Worm (Caenorhabditis elegans) whole organism, dauer: ENCODE results near the gene Y73F8A.22.

Experiments used
- unc-62 ChIP-seq: sonication (generic microtip); optimal IDR thresholded peaks from 2 replicates; lab custom pipeline; 2017; ENCODE audit warnings: missing biosample characterization, missing genetic modification reagents, missing genetic modification characterization

Gene Y73F8A.22

DNA sequence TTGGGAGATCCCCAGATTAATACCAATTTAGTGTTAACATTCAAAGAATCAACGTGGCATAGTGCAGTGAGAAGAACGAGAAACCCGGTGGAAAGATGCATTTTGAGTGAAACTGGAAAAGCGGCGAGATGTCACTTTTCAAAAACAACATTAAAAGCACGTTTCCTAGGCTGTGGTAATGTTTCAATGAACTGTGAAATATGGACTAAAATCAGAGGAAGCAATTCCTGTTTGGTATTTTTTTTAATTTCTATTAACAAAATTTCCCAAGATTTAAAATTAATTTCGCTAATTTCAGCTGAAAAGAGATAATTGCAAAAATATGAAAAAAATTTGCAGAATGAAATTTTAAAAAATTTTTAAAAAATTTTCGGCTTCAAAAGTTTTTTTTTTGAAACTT, at the start of gene Y73F8A.22:
Y73F8A.22 (minus strand) TSS at position 101 of the 400 bp plus-strand sequence.
- TF ChIP-seq unc-62 (GFP tag; lab: Kevin White, UChicago) = no peak

DNA sequence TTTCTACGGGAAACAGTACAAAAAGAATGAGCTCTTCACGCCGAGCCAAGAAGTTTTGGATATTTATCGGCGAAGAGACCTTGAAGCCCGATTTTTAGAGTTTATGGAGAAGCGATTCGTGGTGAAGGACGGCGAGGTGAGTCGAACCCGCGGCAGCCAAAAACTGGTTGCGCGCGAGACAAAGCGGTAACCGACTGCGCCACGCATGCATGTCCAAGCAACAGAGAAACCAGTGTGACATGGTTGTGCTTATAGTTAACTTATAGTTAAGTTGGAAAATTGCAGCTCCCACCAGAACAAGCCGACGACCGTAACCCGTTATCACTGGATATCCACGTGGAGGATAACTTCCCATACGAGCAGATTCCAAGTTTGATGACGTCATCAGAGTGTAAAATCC, 35.2 kb upstream of the Y73F8A.22 start:
- TF ChIP-seq unc-62 (GFP tag; lab: Kevin White, UChicago) = no peak

DNA sequence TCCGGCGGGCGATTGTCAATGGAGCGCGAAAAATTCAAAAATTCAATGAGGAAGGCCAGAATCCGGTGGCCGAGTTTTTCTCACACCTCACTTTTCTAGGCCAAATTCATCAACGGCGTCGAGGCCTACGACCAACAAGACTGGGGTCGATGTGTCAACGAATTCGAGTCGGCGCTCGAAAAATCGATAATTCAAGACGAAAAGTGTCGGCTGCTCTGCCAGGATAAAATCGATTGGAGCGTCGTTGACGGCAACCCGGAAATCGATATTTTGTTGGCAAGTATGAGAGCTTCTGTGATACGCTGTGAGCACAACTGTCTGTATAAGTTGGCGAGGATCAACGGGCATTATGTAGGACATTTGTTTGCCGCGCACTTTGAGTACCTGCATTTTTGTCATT, 34.6 kb upstream of the Y73F8A.22 start:
- TF ChIP-seq unc-62 (GFP tag; lab: Kevin White, UChicago) = no peak

DNA sequence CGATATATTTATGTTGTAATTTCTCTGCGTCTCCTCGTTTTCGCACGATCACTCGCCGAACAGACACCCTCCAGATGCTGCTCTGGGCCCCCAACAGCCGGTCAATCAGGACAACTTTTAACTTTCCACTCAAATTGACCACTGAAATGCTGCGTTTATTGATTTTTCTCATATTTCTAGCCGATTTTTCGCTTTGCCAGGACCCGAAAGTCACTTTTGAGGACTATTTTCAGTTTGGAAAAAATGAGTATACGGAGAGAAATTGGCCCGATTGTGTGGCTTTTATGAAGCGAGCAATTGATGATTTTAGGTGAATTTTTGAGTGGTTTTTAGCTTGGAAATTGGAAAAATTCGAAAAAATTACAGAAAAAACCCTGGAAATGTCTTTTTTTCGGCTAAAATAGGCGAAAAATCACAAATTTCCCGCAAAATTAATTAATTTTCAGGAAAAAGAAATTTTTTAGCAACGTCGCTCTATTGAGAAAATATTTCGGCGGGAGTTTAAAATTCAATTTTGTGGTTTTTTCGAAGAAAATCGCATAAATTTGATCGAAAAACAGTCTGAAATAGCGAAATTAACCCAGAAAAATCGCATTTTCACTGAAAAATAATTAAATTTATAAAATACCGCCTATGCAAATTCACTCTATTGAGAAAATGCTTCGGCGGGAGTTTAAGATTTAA, 32.5 kb upstream of the Y73F8A.22 start, which contains the start of gene Y73F8A.26:
Y73F8A.26 (plus strand) TSS at position 73 of the 684 bp plus-strand sequence.
- no peak for TF ChIP-seq unc-62 (GFP tag; lab: Kevin White, UChicago)

DNA sequence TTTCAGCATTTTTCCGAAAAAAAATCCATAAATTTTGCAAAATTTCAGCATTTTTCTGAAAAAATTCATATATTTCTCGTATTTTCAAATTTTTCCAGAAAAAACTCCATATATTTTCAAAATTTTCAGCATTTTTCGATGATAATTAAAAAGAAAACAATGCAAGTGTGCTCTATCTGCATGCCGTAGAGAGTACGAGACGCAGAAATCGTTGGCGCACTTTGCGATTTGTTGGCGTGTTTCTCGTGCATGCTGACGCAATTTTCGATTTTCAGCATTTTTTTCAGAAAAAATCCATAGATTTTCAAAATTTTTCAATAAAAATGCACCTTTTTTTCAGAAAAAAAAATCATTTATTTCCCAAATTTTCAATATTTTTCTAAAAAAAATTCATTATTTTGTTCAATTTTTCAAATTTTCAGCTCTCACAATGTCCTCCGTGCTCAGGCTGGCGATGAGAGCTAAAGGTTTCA, 31.2 kb upstream of the Y73F8A.22 start, which contains the start of gene Y73F8A.27:
Y73F8A.27 (plus strand) TSS at position 423 of the 473 bp plus-strand sequence.
- TF ChIP-seq unc-62 (GFP tag; lab: Kevin White, UChicago) = no peak

DNA sequence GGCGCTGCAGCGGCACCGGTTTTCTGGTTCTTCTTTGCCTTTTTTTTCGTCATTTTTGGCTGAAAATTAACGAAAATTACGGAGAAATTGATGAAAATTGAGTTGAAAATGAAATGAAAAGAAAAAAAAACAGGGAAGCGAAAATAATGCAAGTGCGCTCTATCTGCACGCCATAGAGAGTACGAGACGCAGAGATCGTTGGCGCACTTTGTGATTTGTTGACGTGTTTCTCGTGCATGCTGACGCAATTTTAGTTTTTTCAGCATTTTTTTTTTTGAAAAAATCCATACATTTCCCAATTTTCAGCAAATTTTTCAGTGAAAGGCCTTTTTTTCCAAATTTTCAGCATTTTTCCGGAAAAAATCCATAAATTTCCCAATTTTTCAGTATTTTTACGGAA, 30.2 kb upstream of the Y73F8A.22 start, which contains the start of gene ntl-11:
ntl-11 (minus strand) TSS at position 66 of the 400 bp plus-strand sequence.
- no peak for TF ChIP-seq unc-62 (GFP tag; lab: Kevin White, UChicago)

DNA sequence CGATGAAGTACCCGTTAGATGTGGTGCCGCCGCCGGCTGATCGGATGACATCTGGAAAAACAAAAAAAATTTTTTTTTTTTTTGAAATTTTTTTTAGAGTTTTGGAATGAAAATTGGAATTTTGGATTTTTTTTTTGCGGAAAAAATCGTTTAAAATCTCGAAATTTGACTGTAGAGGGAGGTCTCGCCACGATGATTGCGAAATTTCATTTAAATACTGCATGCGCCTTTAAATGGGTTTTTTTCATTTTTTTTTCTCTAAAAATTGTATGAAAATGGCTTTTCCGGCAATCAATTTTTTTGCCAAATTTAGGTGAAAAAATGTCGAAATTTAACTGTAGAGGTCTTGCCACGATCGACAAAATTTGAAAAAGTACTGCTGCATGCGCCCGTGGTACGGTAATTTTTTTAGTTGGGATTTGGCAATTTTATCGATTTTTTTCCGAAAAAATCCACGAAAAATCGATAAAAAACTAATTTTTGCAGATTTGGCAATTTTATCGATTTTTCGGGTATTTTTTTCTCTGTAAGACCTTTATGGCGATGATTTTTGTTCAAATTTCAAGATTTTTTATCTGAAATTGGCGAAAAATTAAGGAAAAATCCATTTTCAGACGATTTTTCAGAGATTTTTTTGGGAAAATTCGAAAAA, 12.1 kb upstream of the Y73F8A.22 start, which contains the start of gene gtf-2H4:
gtf-2H4 (minus strand) TSS at position 51 of the 652 bp plus-strand sequence.
- no peak for TF ChIP-seq unc-62 (GFP tag; lab: Kevin White, UChicago)

DNA sequence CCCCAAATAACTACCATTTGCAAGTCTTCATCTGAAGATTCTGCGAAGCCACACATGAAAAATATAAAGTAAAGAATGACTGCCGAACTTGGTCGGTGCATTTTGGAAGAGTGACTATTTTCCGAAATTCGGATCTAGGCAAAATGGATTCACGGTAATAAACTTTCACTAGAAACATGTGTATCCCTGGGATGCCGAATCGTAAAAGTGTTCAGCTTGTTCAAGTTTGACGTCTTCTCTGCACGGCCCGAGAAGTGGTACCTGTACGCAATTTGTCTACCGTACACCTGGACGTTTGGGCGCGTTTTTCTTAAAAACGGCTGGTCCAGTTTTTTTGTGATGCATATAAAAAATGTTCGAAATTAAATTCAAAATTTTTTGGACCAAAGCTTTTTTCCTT, 3.3 kb upstream of the Y73F8A.22 start, which contains the start of gene Y73F8A.23:
Y73F8A.23 (minus strand) TSS at position 101 of the 400 bp plus-strand sequence.
- TF ChIP-seq unc-62 (GFP tag; lab: Kevin White, UChicago) = no peak

DNA sequence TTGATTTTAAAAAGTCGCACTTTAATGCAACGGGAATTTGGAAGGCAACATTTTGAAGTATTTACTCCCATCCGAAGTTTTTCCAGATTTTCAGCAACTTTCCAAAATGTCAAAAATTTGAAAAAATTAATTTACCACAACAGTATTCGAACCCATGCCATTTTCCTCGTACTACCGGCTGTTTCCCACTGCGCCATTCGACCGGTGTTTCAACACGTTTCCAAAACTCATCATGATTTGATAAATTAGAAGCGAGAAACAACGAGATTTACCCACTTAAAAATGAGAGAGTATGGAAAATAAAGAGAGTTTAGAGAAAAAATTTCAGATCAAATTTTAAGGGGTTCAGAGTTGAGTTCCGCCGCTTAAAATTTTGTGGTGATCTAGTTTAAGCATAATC, 7.4 kb downstream of the Y73F8A.22 start:
- no peak for TF ChIP-seq unc-62 (GFP tag; lab: Kevin White, UChicago)

DNA sequence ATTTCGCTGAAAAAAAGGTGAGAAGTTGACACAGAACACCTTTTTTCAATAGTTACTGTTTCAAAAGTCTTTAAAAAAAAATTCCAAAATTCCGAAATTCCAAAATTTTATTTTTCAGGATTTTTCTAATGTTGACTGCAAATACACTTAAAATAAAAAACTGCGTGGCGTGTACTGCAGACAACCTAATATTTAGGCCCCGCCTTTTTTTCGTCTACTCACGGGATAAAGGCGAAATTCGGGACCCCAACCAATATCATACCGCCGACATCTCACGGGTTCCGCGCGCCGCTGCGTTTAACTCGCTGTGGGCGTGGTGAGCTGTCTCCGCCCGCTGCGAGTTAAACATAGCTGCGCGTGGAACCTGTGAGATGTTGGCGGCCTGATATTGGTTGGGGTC, 38.6 kb downstream of the Y73F8A.22 start:
- TF ChIP-seq unc-62 (GFP tag; lab: Kevin White, UChicago) = no peak

DNA sequence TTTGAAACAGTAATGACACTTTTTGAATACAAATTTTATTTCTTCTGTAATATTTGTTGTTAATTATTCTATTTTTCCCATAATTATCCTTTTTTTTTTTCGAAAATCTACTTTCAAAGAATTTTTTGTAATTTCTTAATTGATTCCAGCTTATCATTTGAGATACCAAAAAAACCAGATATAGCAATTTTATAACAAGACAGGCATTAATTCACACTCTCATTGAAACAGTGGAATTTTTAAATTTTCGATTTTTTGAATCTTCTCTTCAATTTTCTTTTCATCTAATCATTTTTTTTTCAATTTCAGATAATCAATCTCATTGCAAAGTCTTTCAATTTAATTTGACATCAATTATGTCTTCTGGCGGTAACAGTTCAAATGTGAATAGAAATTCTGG, 41.2 kb downstream of the Y73F8A.22 start, which contains the start of gene nhr-5:
nhr-5 (plus strand) TSS at position 301 of the 400 bp plus-strand sequence.
- no peak for TF ChIP-seq unc-62 (GFP tag; lab: Kevin White, UChicago)

DNA sequence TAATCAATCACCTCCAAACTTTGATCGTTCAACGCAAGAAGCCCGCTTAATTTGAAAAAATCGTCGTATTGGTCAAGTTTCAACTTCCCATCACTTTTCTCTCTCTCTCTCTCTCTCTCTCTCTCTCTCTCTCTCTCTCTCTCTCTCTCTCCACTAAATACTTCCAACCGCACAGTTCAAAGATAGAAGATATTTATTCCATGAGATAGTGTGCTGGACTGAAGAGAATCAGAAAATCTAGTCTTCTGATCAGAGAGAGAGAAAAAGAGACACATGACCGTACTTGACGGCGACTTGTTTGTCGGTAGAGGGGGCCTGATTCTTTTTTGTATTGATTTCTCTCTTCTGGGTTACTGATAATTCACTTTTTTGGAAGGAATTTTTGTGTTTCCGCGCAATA, 42.6 kb downstream of the Y73F8A.22 start:
- TF ChIP-seq unc-62 (GFP tag; lab: Kevin White, UChicago) = no peak

DNA sequence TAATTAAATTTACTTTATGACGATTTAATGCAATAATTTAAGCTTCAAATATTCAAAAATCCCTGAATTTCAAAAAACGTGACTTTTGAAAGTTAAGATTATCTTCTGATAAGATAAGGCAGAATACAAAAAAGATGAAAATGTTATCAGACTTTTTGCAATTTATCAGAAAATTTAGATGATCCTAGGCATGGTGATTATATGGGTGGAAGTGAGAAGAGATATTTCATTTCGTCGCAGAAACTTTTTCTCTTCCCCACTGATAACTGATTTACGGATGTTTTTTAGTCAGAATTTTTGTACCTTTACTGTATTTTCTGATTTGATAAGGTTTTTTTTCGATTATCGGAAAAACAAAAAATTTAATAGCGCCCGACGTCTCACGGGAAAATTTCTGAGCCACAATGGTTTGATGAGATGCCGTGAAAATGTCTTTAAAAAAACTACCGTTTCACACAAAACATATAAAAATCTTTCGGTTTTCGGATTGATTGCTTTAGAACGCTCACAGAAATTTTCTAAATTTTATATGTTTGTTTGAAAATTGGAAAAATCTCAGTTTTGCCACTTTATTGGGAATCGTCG, 45.9 kb downstream of the Y73F8A.22 start:
- no peak for TF ChIP-seq unc-62 (GFP tag; lab: Kevin White, UChicago)

DNA sequence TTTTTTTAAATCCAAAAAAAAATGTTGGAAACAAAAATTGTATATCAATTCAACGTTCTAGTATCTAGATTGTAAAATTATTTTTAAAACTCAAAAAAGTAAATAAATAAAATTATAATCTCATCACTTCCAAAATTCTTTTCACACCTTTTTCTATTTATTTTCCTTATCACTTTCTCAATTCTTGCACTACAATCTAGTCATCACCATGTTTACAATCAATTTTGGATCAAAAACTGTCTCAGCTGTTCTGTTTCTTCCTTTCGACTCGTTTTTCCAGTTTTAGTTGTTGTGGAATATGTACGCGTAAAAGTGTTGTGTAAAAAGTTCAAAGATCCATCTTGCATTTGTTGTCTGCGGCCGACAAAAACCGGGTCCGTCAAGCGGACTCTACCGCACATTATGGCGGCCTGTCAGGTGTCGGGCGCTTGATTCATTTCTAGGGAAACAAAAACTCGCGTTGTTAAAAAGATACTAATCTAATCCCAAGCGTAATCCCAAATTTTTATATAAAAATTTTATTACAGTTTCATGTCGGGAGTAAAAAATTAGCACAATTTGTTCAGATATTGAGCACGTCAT, 46.6 kb downstream of the Y73F8A.22 start:
- no peak for TF ChIP-seq unc-62 (GFP tag; lab: Kevin White, UChicago)

DNA sequence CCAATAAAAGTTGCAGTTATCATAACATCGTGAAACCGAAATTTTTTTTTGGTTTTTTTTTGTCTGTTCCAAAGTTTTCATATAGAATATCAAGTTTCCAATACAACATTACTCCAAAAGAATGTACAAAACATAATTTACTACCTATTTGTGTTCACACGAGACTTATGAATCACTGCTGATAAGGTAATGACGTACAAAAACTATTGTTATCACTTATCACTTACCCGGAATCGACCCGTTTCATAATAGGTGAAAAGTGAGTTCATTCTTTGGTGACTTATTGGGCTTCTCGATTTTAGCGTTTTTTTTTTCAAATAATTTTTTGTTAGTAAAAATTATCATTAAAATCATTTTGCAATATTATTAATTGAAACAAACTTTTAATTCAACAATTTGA, 48.0 kb downstream of the Y73F8A.22 start:
- TF ChIP-seq unc-62 (GFP tag; lab: Kevin White, UChicago) = no peak
